Worm (Caenorhabditis elegans) whole organism, L4/young adult: ENCODE measurements around the gene F56D6.13.
"Not testable (repeated sequence)": the region's sequence is repeated elsewhere in the genome, so short reads cannot be mapped to it uniquely, and the experiment has no call there.

ENCODE experiments used
- W03F9.2 ChIP-seq: fragments of 150-350 bp; optimal IDR thresholded peaks from 2 replicates; lab custom pipeline; 2014; ENCODE audit warnings: missing biosample characterization, missing genetic modification characterization
- dao-5 ChIP-seq: sonication (generic microtip); optimal IDR thresholded peaks from 2 replicates; lab custom pipeline; 2016; ENCODE audit warnings: missing genotype, missing genetic modification characterization, moderate library complexity, missing compliant biosample characterization
- him-1 ChIP-seq: sonication (generic microtip); optimal IDR thresholded peaks from 2 replicates; lab custom pipeline; 2016; ENCODE audit warnings: missing genotype, missing genetic modification reagents, missing genetic modification characterization, missing compliant biosample characterization

DNA sequence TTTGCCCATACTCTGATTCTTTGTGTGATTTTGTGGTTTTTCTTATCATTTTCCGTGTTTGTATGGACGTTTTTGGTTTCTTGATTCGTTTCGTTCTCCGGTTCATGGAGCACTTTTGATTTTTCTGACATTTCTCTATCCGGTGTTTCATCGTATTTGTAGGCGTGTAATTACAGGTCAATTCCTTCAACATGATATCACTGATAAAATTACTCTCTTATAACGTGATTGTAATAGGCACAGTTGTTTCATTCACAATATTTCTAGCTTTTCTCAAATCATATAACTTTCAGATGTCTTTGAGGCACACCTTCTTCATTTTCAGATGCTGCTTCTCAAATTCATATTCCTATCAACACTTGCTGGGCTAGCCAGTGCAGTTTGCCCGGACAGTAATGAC, 23.2 kb downstream of the F56D6.13 start, which contains the start of gene clec-70:
- TF ChIP-seq him-1, W03F9.2, dao-5 (tag; lab: Kevin White, UChicago): not testable (repeated sequence)
